Fruit fly (Drosophila melanogaster): ENCODE data around the gene MEP-1.

Gene MEP-1

dm6 chr3L:2636023-2636968 is 4.8 kb downstream of the MEP-1 start (continued):
- TF ChIP-seq CG32006 (GFP tag; optimal IDR thresholded peaks at IDR 0.05) (no peak), Blimp-1 (GFP tag; optimal IDR thresholded peaks at IDR 0.05) (no peak), fd85E (GFP tag; optimal IDR thresholded peaks at IDR 0.05) (no peak), CG3919 (GFP tag; optimal IDR thresholded peaks at IDR 0.05) (peak; percentile 77), achi (GFP tag; optimal IDR thresholded peaks at IDR 0.05) (peak; percentile 44), eg (GFP tag; IDR thresholded peaks at IDR 0.05) (peak; percentile 85), CG8119 (GFP tag; IDR thresholded peaks at IDR 0.05) (peak; percentile 77), CG6276 (GFP tag; optimal IDR thresholded peaks at IDR 0.05) (no peak), CG8632 (GFP tag; optimal IDR thresholded peaks at IDR 0.05) (peak; percentile 42), CG15336 (GFP tag; IDR thresholded peaks at IDR 0.05) (peak; percentile 72)

- TF ChIP-seq CG4318 (GFP tag; optimal IDR thresholded peaks at IDR 0.05): no peak
Observed at dm6 chr3L:2643324-2643723, 11.8 kb downstream of the MEP-1 start, which contains the start of gene CG14949. Gene CG14949, minus strand, starts transcription at chr3L:2643424.

DNA sequence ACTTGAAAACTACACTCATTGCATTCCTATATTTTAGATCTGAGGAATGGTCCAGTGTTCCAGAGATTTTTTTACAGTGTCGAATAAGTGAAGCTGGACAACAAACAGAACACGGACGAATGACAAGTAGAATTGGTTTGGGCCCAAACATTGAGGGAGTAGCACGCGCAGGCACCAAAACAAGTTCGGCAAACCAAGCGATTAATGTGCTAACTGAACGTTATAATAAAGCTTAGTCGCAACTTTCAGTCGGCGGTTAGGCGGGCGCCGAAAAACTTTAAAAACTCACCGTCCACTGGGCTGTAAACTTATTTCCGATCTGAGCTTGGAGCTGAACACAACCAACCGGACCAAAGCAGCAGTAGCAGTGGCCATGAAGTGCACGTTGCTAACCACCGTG is 13.6 kb downstream of the MEP-1 start, which contains the start of gene CG1143:
CG1143 (plus strand) TSS at position 301 of the 400 bp plus-strand sequence.
- TF ChIP-seq OdsH (GFP tag; optimal IDR thresholded peaks at IDR 0.05) (no peak), CG10669 (GFP tag; optimal IDR thresholded peaks at IDR 0.05) (no peak), net (GFP tag; optimal IDR thresholded peaks at IDR 0.05) (no peak), CG3032 (tag; optimal IDR thresholded peaks at IDR 0.05) (no peak), CG6163 (GFP tag; IDR thresholded peaks at IDR 0.05) (no peak), CG4318 (GFP tag; optimal IDR thresholded peaks at IDR 0.05) (no peak), CG31627 (GFP tag; optimal IDR thresholded peaks at IDR 0.05) (no peak), fd85E (GFP tag; optimal IDR thresholded peaks at IDR 0.05) (no peak), CG6854 (GFP tag; optimal IDR thresholded peaks at IDR 0.05) (no peak)

DNA sequence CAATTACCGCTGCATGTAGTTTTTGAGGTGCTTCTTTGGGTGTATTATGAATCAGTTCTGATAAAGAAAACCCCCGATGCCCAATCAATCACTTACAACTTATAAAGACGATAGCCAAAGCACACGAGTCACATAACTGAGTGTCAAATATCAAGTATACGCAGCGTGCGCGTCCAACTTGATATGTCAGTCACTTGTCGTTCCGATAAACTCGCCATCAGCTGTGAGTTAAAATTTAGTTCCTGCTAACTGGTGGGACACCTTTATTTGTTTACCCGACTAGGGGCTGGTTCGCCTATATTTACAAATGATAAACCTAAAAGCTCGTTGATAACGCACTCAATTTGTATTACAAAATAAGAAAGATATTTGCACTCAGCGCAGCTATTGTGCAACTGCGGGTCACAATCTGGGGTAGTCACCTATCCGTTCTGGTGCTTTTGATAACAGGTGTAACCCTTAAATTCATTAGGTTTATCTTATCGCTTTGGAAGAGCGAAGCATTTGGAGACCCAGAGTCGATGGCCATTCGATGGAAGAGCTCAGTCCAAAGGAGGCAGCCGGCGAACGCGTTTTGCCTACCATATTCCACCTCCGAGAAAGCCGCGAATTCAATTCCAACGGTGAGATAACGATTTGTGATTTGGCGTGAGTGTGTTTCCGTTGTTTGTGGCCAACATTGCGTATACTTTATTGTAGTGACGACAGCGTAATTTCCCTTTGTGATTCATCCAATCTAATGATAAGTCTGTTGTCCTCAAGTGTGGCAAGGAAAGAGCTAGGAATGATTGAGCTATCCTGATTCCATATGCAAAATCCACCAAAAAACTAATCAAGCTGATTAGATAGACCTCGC is 16.2 kb downstream of the MEP-1 start, which contains the start of gene CG1246:
CG1246 (plus strand) TSS at position 526 of the 856 bp plus-strand sequence.
- peak; percentile 70 for TF ChIP-seq fkh (GFP tag; optimal IDR thresholded peaks at IDR 0.05)
- peak; percentile 96 for TF ChIP-seq vri (GFP tag; optimal IDR thresholded peaks at IDR 0.05)
- no peak for TF ChIP-seq Eip75B (GFP tag; optimal IDR thresholded peaks at IDR 0.05)

dm6 chr3L:2651800-2652199 is 20.3 kb downstream of the MEP-1 start, which contains the start of the genes ProRS-m, CG42304 and Snup:
Gene ProRS-m, minus strand, starts transcription at chr3L:2651850.
Gene CG42304, plus strand, starts transcription at chr3L:2652088.
Gene Snup, plus strand, starts transcription at chr3L:2652088.
- TF ChIP-seq eg (GFP tag; IDR thresholded peaks at IDR 0.05) (peak; percentile 53; the same call in 2 of the 3 replicates), CG10631 (GFP tag; optimal IDR thresholded peaks at IDR 0.05) (peak; percentile 49), pdm3 (GFP tag; optimal IDR thresholded peaks at IDR 0.05) (no peak), CG11902 (GFP tag; optimal IDR thresholded peaks at IDR 0.05) (peak; percentile 37), fd59A (GFP tag; optimal IDR thresholded peaks at IDR 0.05) (no peak), CG8632 (GFP tag; optimal IDR thresholded peaks at IDR 0.05) (peak; percentile 39), CG8119 (GFP tag; IDR thresholded peaks at IDR 0.05) (peak; percentile 43; the same call in 1 of the 3 replicates), achi (GFP tag; optimal IDR thresholded peaks at IDR 0.05) (peak; percentile 45), Sox14 (GFP tag; optimal IDR thresholded peaks at IDR 0.05) (no peak), Eip75B (GFP tag; optimal IDR thresholded peaks at IDR 0.05) (no peak), CG6163 (GFP tag; IDR thresholded peaks at IDR 0.05) (peak; percentile 40; the same call in 1 of the 3 replicates), svp (GFP tag) (no peak), CG7368 (GFP tag; optimal IDR thresholded peaks at IDR 0.05) (peak; percentile 21), Gug (GFP tag; IDR thresholded peaks at IDR 0.05) (peak; percentile 66), net (GFP tag; optimal IDR thresholded peaks at IDR 0.05) (no peak), CG15336 (GFP tag; IDR thresholded peaks at IDR 0.05) (peak; percentile 58), CG4318 (GFP tag; optimal IDR thresholded peaks at IDR 0.05) (peak; percentile 3), CG34406 (GFP tag; optimal IDR thresholded peaks at IDR 0.05) (peak; percentile 47), CG11294 (GFP tag; IDR thresholded peaks at IDR 0.05) (peak; percentile 39; the same call in 1 of the 2 replicates), CG16779 (tag; optimal IDR thresholded peaks at IDR 0.05) (no peak), CG3919 (GFP tag; optimal IDR thresholded peaks at IDR 0.05) (no peak), Sox102F (GFP tag; optimal IDR thresholded peaks at IDR 0.05) (no peak)
